Fruit fly (Drosophila melanogaster): ENCODE measurements around the gene CG34376.
A peak's percentile ranks its signal among the peaks of the same experiment; 100 is the strongest.

DNA sequence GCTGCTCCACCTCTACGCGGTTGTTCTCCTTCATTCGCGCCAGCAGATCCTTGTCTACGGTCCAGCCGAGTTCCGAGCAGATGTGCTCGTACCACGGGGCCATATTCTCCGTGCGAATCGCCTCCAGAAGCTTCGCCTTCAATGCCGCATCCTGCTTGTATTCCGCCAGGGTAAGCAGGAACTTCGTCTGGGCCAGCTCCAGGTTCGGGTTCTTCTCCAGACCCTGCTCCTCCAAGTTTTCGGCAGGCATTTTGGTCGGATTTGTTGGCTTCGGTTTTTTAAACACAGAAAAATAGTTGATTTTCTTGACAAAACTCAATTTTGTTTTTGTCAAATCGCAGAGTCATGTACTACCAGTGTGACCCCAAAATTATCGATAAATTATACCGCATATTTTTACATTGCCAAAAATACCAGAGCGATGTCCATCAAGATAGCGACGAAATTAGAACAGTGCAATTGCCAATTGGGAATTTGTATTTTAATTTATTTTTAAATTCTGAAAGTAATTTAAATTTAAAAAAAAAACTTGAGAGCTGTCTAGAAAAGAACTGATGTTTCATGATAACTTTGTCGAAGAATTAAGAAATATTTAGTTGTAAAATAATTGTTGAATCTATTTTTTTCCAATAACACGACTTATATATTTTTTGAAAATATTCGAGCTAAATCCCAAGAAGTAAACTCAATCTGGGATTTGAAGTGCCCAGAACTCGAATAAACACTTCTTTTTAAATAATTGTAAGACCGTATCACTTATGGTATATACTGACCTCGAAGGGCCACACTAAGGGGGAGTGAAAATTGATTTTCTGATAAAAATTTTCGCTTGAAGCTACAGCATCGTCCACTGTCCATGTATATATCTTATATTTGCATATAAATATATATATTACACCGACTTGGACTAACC is 14.0 kb downstream of the CG34376 start, which contains the start of the genes Rpn7 and AP-2mu:
- peak; percentile 16 for TF ChIP-seq Mnt (GFP tag; optimal IDR thresholded peaks at IDR 0.05)
- TF ChIP-seq tj (GFP tag; optimal IDR thresholded peaks at IDR 0.05) = peak; percentile 4
- no peak for TF ChIP-seq toe (GFP tag; optimal IDR thresholded peaks at IDR 0.05)
- no peak for TF ChIP-seq CG11617 (GFP tag; optimal IDR thresholded peaks at IDR 0.05)
- no peak for TF ChIP-seq CG5204 (GFP tag; optimal IDR thresholded peaks at IDR 0.05)
- TF ChIP-seq ovo (GFP tag; optimal IDR thresholded peaks at IDR 0.05) = no peak
- TF ChIP-seq kay (GFP tag; ENCODE audit: borderline replicate concordance) = peak; percentile 83
- TF ChIP-seq Crg-1 (GFP tag; optimal IDR thresholded peaks at IDR 0.05) = no peak
- no peak for TF ChIP-seq CG7045 (GFP tag; optimal IDR thresholded peaks at IDR 0.05)
